Fruit fly (Drosophila melanogaster) whole organism, embryonic: ENCODE results near the gene CG7320.

ENCODE experiments used
- Abd-B ChIP-seq: fragments of 200-800 bp; sonication (Bioruptor generic); optimal IDR thresholded peaks from 2 replicates; lab custom pipeline; 2018; ENCODE audit warnings: missing biosample characterization, mild to moderate bottlenecking, missing genetic modification characterization, moderate library complexity
- CG10274 ChIP-seq: fragments of 200-800 bp; sonication (Bioruptor generic); optimal IDR thresholded peaks from 3 replicates; lab custom pipeline; 2017; ENCODE audit warnings: missing biosample characterization, mild to moderate bottlenecking, missing genetic modification characterization
- CG10431 ChIP-seq: fragments of 200-800 bp; sonication (Bioruptor generic); optimal IDR thresholded peaks from 3 replicates; lab custom pipeline; 2018; ENCODE audit warnings: missing biosample characterization, mild to moderate bottlenecking, missing genetic modification characterization
- CG10959 ChIP-seq: fragments of 200-800 bp; sonication (Bioruptor generic); IDR thresholded peaks from 2 replicates; pipeline ENCODE4 v1.3.6; 2022; ENCODE audit warnings: missing biosample characterization, missing genetic modification characterization
- CG11456 ChIP-seq: fragments of 200-800 bp; sonication (Bioruptor generic); IDR thresholded peaks from 3 replicates; pipeline ENCODE4 v1.3.6; 2022; ENCODE audit warnings: missing biosample characterization, missing genetic modification characterization
- CG12299 ChIP-seq: fragments of 200-800 bp; sonication (Bioruptor generic); optimal IDR thresholded peaks from 2 replicates; lab custom pipeline; 2018; ENCODE audit warnings: missing biosample characterization, mild to moderate bottlenecking, missing genetic modification characterization
- CG16813 ChIP-seq: fragments of 200-800 bp; sonication (Bioruptor generic); IDR thresholded peaks from 3 replicates; pipeline ENCODE4 v1.3.6; 2022; ENCODE audit warnings: missing biosample characterization, missing genetic modification characterization; ENCODE audit not compliant: partially characterized antibody
- CG16815 ChIP-seq: fragments of 200-800 bp; sonication (Bioruptor generic); optimal IDR thresholded peaks from 3 replicates; lab custom pipeline; 2017; ENCODE audit warnings: missing biosample characterization, mild to moderate bottlenecking, missing genetic modification characterization
- CG17359 ChIP-seq: fragments of 200-800 bp; sonication (Bioruptor generic); optimal IDR thresholded peaks from 3 replicates; lab custom pipeline; 2018; ENCODE audit warnings: missing biosample characterization, mild to moderate bottlenecking, missing genetic modification characterization, moderate library complexity
- CG18262 ChIP-seq: fragments of 200-800 bp; optimal IDR thresholded peaks from 3 replicates; lab custom pipeline; 2019; ENCODE audit warnings: missing biosample characterization, mild to moderate bottlenecking, missing genetic modification characterization, moderate library complexity
- CG2129 ChIP-seq: fragments of 200-800 bp; sonication (Bioruptor generic); IDR thresholded peaks from 2 replicates; pipeline ENCODE4 v1.3.6; 2022; ENCODE audit warnings: missing biosample characterization, missing genetic modification characterization; ENCODE audit not compliant: partially characterized antibody
- CG34224 ChIP-seq: fragments of 200-800 bp; sonication (Bioruptor generic); IDR thresholded peaks from 3 replicates; pipeline ENCODE4 v1.3.6; 2022; ENCODE audit warnings: missing biosample characterization, missing genetic modification characterization; ENCODE audit not compliant: partially characterized antibody
- CG4360 ChIP-seq: fragments of 200-800 bp; sonication (Bioruptor generic); IDR thresholded peaks from 2 replicates; pipeline ENCODE4 v1.3.6; 2022; ENCODE audit warnings: missing biosample characterization, missing genetic modification characterization
- CG4404 ChIP-seq: fragments of 200-800 bp; sonication (Bioruptor generic); IDR thresholded peaks from 2 replicates; pipeline ENCODE4 v1.3.6; 2022; ENCODE audit warnings: missing biosample characterization, missing genetic modification characterization
- CG6654 ChIP-seq: fragments of 200-800 bp; sonication (Bioruptor generic); optimal IDR thresholded peaks from 2 replicates; lab custom pipeline; 2017; ENCODE audit warnings: missing biosample characterization, mild to moderate bottlenecking, missing genetic modification characterization
- CG7839 ChIP-seq: fragments of 200-800 bp; sonication (Bioruptor generic); optimal IDR thresholded peaks from 3 replicates; lab custom pipeline; 2018; ENCODE audit warnings: missing biosample characterization, mild to moderate bottlenecking, missing genetic modification characterization, moderate library complexity
- CkIIα-i1 ChIP-seq: fragments of 200-800 bp; sonication (Bioruptor generic); IDR thresholded peaks from 2 replicates; pipeline ENCODE4 v1.3.6; 2022; ENCODE audit warnings: missing biosample characterization, missing genetic modification characterization
- H15 ChIP-seq: fragments of 200-800 bp; sonication (Bioruptor generic); IDR thresholded peaks from 3 replicates; pipeline ENCODE4 v1.3.6; 2022; ENCODE audit warnings: missing biosample characterization, missing genetic modification characterization
- HmgD ChIP-seq: fragments of 200-800 bp; sonication (Bioruptor generic); optimal IDR thresholded peaks from 3 replicates; lab custom pipeline; 2016; ENCODE audit warnings: missing biosample characterization, missing genetic modification characterization
- Hr3 ChIP-seq: fragments of 200-800 bp; sonication (Bioruptor generic); optimal IDR thresholded peaks from 3 replicates; lab custom pipeline; 2016; ENCODE audit warnings: missing biosample characterization, missing genetic modification characterization
- Jarid2 ChIP-seq: fragments of 200-800 bp; sonication (Bioruptor generic); optimal IDR thresholded peaks from 3 replicates; lab custom pipeline; 2017; ENCODE audit warnings: mild to moderate bottlenecking, missing biosample characterization, missing genetic modification reagents, missing genetic modification characterization
- Lhr ChIP-seq: fragments of 200-800 bp; sonication (Bioruptor generic); optimal IDR thresholded peaks from 3 replicates; lab custom pipeline; 2017; ENCODE audit warnings: mild to moderate bottlenecking, missing biosample characterization, missing genetic modification reagents, missing genetic modification characterization
- NK7.1 ChIP-seq: fragments of 200-800 bp; sonication (Bioruptor generic); optimal IDR thresholded peaks from 3 replicates; lab custom pipeline; 2016; ENCODE audit warnings: missing biosample characterization, missing genetic modification characterization
- NfI ChIP-seq: fragments of 200-800 bp; sonication (Bioruptor generic); optimal IDR thresholded peaks from 3 replicates; lab custom pipeline; 2018; ENCODE audit warnings: missing biosample characterization, mild to moderate bottlenecking, missing genetic modification characterization, moderate library complexity
- Optix ChIP-seq: fragments of 200-800 bp; sonication (Bioruptor generic); IDR thresholded peaks from 3 replicates; pipeline ENCODE4 v1.3.6; 2022; ENCODE audit warnings: missing biosample characterization, missing genetic modification characterization
- Ptx1 ChIP-seq: fragments of 200-800 bp; sonication (Bioruptor generic); IDR thresholded peaks from 2 replicates; pipeline ENCODE4 v1.3.6; 2022; ENCODE audit warnings: missing biosample characterization, missing genetic modification characterization
- ase ChIP-seq: fragments of 200-800 bp; sonication (Bioruptor generic); IDR thresholded peaks from 3 replicates; pipeline ENCODE4 v1.3.6; 2022; ENCODE audit warnings: missing biosample characterization, missing genetic modification characterization
- ash1 ChIP-seq: fragments of 200-800 bp; sonication (Bioruptor generic); optimal IDR thresholded peaks from 2 replicates; lab custom pipeline; 2018; ENCODE audit warnings: missing biosample characterization, mild to moderate bottlenecking, missing genetic modification characterization
- cas ChIP-seq: fragments of 200-800 bp; sonication (Bioruptor generic); IDR thresholded peaks from 2 replicates; pipeline ENCODE4 v1.3.6; 2022; ENCODE audit warnings: missing biosample characterization, missing genetic modification characterization
- ci ChIP-seq: fragments of 200-800 bp; sonication (Bioruptor generic); IDR thresholded peaks from 3 replicates; pipeline ENCODE4 v1.3.6; 2022; ENCODE audit warnings: missing biosample characterization, missing genetic modification characterization
- dan ChIP-seq: fragments of 200-800 bp; sonication (Bioruptor generic); IDR thresholded peaks from 2 replicates; pipeline ENCODE4 v1.3.6; 2022; ENCODE audit warnings: missing biosample characterization, missing genetic modification characterization
- dpn ChIP-seq, 2 experiments: fragments of 200-800 bp; sonication (Bioruptor generic); optimal IDR thresholded peaks; 3 replicates each; lab custom pipeline; 2016; ENCODE audit warnings: missing biosample characterization in 2 of 2, missing genetic modification characterization in 2 of 2
- hb ChIP-seq: fragments of 200-800 bp; sonication (Bioruptor generic); IDR thresholded peaks from 3 replicates; pipeline ENCODE4 v1.3.6; 2022; ENCODE audit warnings: missing biosample characterization, missing genetic modification characterization; ENCODE audit not compliant: partially characterized antibody
- hbn ChIP-seq: fragments of 200-800 bp; sonication (Bioruptor generic); IDR thresholded peaks from 2 replicates; pipeline ENCODE4 v1.3.6; 2022; ENCODE audit warnings: missing biosample characterization, missing genetic modification characterization; ENCODE audit not compliant: partially characterized antibody
- lov ChIP-seq, 2 experiments: fragments of 200-800 bp in 1 of 2; fragments of >200 bp in 1 of 2; sonication (Bioruptor generic) in 1 of 2; IDR thresholded peaks in 1 of 2; optimal IDR thresholded peaks in 1 of 2; 2 replicates in 1 of 2; 3 replicates in 1 of 2; pipeline versions ENCODE4 v1.3.6 to Lab custom; 2017 to 2022; ENCODE audit warnings: missing biosample characterization in 1 of 2, missing genetic modification characterization in 1 of 2
- mam ChIP-seq: fragments of 200-800 bp; sonication (Bioruptor generic); optimal IDR thresholded peaks from 3 replicates; lab custom pipeline; 2016; ENCODE audit warnings: missing biosample characterization, missing genetic modification characterization
- nmo ChIP-seq: fragments of 200-800 bp; sonication (Bioruptor generic); optimal IDR thresholded peaks from 2 replicates; lab custom pipeline; 2018; ENCODE audit warnings: missing biosample characterization, mild to moderate bottlenecking, missing genetic modification characterization, moderate library complexity
- pan ChIP-seq, 4 experiments: fragments of >200 bp in 3 of 4; fragments of 200-800 bp in 1 of 4; sonication (Bioruptor generic) in 1 of 4; optimal IDR thresholded peaks in 3 of 4; IDR thresholded peaks in 1 of 4; 2 replicates each; pipeline versions ENCODE4 v1.3.6 to Lab custom; 2017 to 2022; ENCODE audit warnings: missing biosample characterization in 2 of 4, missing genetic modification characterization in 2 of 4, mixed read lengths in 1 of 4
- sna ChIP-seq: fragments of 200-800 bp; sonication (Bioruptor generic); IDR thresholded peaks from 2 replicates; pipeline ENCODE4 v1.3.6; 2022; ENCODE audit warnings: missing biosample characterization, missing genetic modification characterization; ENCODE audit not compliant: partially characterized antibody
- sqz ChIP-seq: fragments of 200-800 bp; sonication (Bioruptor generic); optimal IDR thresholded peaks from 3 replicates; lab custom pipeline; 2018; ENCODE audit warnings: missing biosample characterization, mild to moderate bottlenecking, missing genetic modification characterization
- sr ChIP-seq: fragments of 200-800 bp; sonication (Bioruptor generic); IDR thresholded peaks from 3 replicates; pipeline ENCODE4 v1.3.6; 2022; ENCODE audit warnings: missing biosample characterization, missing genetic modification characterization
- ssp ChIP-seq: fragments of 200-800 bp; sonication (Bioruptor generic); IDR thresholded peaks from 2 replicates; pipeline ENCODE4 v1.3.6; 2022; ENCODE audit warnings: missing biosample characterization, missing genetic modification characterization
- tap ChIP-seq: fragments of 200-800 bp; optimal IDR thresholded peaks from 3 replicates; lab custom pipeline; 2019; ENCODE audit warnings: missing biosample characterization, mild to moderate bottlenecking, missing genetic modification characterization, moderate library complexity
- tin ChIP-seq: fragments of 200-800 bp; sonication (Bioruptor generic); optimal IDR thresholded peaks from 3 replicates; lab custom pipeline; 2016; ENCODE audit warnings: missing biosample characterization, missing genetic modification characterization
- tup ChIP-seq: fragments of 200-800 bp; sonication (Bioruptor generic); optimal IDR thresholded peaks from 2 replicates; lab custom pipeline; 2016; ENCODE audit warnings: missing biosample characterization, mild to moderate bottlenecking, missing genetic modification characterization, moderate library complexity
- vvl ChIP-seq: fragments of 200-800 bp; sonication (Bioruptor generic); IDR thresholded peaks from 2 replicates; pipeline ENCODE4 v1.3.6; 2022; ENCODE audit warnings: missing biosample characterization, missing genetic modification characterization
- zen ChIP-seq: fragments of 200-800 bp; sonication (Bioruptor generic); optimal IDR thresholded peaks from 3 replicates; lab custom pipeline; 2018; ENCODE audit warnings: missing biosample characterization, mild to moderate bottlenecking, missing genetic modification characterization, moderate library complexity

The CG7320 gene

dm6 chr3L:18225446-18226380, 24.4 kb downstream of the CG7320 start (continued):
- TF ChIP-seq CG6654 (GFP tag; lab: Kevin White, UChicago) (peak; percentile 17), dpn (GFP tag; optimal IDR thresholded peaks at IDR 0.05; lab: Kevin White, UChicago) (peak; percentile 27 to 42), Hr3 (peak; percentile 68), tap (no peak), CG7839 (tag; lab: Kevin White, UChicago) (peak; percentile 56), ci (GFP tag; lab: Robert Waterston, UW) (0 out of 3 replicates have a peak, but pooled peaks have one; percentile 24), HmgD (no peak), CG17359 (tag; lab: Kevin White, UChicago) (peak; percentile 31), tup (no peak), ase (GFP tag; lab: Robert Waterston, UW) (no peak), CG4404 (GFP tag; lab: Robert Waterston, UW) (peak; percentile 57; the same call in 1 of the 2 replicates), NK7.1 (GFP tag; lab: Kevin White, UChicago) (no peak), CG10959 (GFP tag; lab: Robert Waterston, UW) (no peak), pan (optimal IDR thresholded peaks at IDR 0.05; lab: Kevin White, UChicago) (no peak), pan (GFP tag; optimal IDR thresholded peaks at IDR 0.05 in 1 of 2, IDR thresholded peaks at IDR 0.05 in 1 of 2) (no peak), hbn (no peak), hb (GFP tag; lab: Robert Waterston, UW) (no peak), H15 (GFP tag; lab: Robert Waterston, UW) (no peak), Lhr (peak; percentile 13), CG4360 (GFP tag; lab: Robert Waterston, UW) (no peak), tin (GFP tag; lab: Kevin White, UChicago) (peak; percentile 49), mam (GFP tag; lab: Kevin White, UChicago) (no peak), sqz (GFP tag; lab: Kevin White, UChicago) (peak; percentile 13), sna (GFP tag; lab: Robert Waterston, UW) (no peak), CG34224 (GFP tag; lab: Robert Waterston, UW) (no peak), zen (tag; lab: Kevin White, UChicago) (peak; percentile 59), Optix (GFP tag; lab: Robert Waterston, UW) (no peak), CG2129 (no peak), dan (GFP tag; lab: Robert Waterston, UW) (no peak), cas (GFP tag; lab: Robert Waterston, UW) (no peak), CG10274 (GFP tag; lab: Kevin White, UChicago) (no peak), CG10431 (GFP tag; lab: Kevin White, UChicago) (no peak), NfI (no peak), CG16813 (GFP tag; lab: Robert Waterston, UW) (no peak), ssp (GFP tag; lab: Robert Waterston, UW) (peak; percentile 31; the same call in 1 of the 2 replicates), nmo (GFP tag; lab: Kevin White, UChicago) (peak; percentile 82), Jarid2 (GFP tag; lab: Kevin White, UChicago) (peak; percentile 29), CG12299 (no peak), vvl (GFP tag; lab: Robert Waterston, UW) (peak; percentile 75), lov (optimal IDR thresholded peaks at IDR 0.05; lab: Kevin White, UChicago) (no peak), lov (GFP tag; IDR thresholded peaks at IDR 0.05; lab: Robert Waterston, UW) (no peak), CG16815 (peak; percentile 63), ash1 (GFP tag; lab: Kevin White, UChicago) (no peak), Ptx1 (GFP tag; lab: Robert Waterston, UW) (peak; percentile 14; the same call in 1 of the 2 replicates), sr (GFP tag; lab: Robert Waterston, UW) (no peak), CG18262 (peak; percentile 89), Abd-B (peak; percentile 59), CG11456 (GFP tag; lab: Robert Waterston, UW) (no peak), CkIIα-i1 (no peak)
